Worm (Caenorhabditis elegans): Measurements from ENCODE around the gene tag-131.

DNA sequence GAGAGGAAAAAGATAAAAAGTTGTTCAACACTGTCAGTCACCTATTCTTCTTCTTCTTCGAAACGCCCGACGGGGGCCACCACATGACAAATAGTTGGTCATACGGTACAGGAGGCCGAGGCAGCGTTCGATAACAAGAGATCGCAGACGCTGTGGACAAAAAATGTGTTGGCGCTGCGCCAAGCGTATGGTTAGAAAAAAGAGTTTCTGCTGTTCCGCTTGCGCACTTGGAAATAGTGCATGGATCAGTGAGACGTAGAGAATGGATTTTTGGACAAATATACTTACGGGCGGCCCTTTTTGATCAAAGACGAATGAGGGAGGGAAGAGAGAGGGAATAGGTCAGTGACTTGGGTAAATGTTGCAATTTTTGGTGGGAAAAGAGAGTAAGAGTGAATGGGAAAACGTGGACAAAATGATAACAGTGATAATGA is 32.8 kb upstream of the tag-131 start:
- TF ChIP-seq nhr-25 (tag; optimal IDR thresholded peaks at IDR 0.05) (peak; percentile 95), ceh-82 (tag; optimal IDR thresholded peaks at IDR 0.05) (no peak), nhr-6 (tag; optimal IDR thresholded peaks at IDR 0.05) (peak; percentile 41), ama-1 (optimal IDR thresholded peaks at IDR 0.05) (no peak), elt-1 (tag; optimal IDR thresholded peaks at IDR 0.05) (no peak), zag-1 (tag; optimal IDR thresholded peaks at IDR 0.05) (no peak), snpc-4 (tag; optimal IDR thresholded peaks at IDR 0.05) (peak; percentile 30), nhr-77 (tag; optimal IDR thresholded peaks at IDR 0.05) (no peak), lin-11 (tag; optimal IDR thresholded peaks at IDR 0.05) (no peak)
